Worm (Caenorhabditis elegans) whole organism, early embryonic: ENCODE results near the gene C27D6.11.

Experiments
- B0310.2 ChIP-seq: sonication (generic microtip); optimal IDR thresholded peaks from 2 replicates; lab custom pipeline; 2016; ENCODE audit warnings: mild to moderate bottlenecking, missing genetic modification characterization, missing compliant biosample characterization
- aly-1 ChIP-seq: sonication (generic microtip); optimal IDR thresholded peaks from 2 replicates; lab custom pipeline; 2016; ENCODE audit warnings: missing genetic modification characterization, missing compliant biosample characterization
- ama-1 ChIP-seq: fragments of 150-350 bp; optimal IDR thresholded peaks from 2 replicates; lab custom pipeline; 2014
- ets-7 ChIP-seq: sonication (generic microtip); optimal IDR thresholded peaks from 2 replicates; lab custom pipeline; 2016; ENCODE audit warnings: missing genotype, missing genetic modification characterization, missing compliant biosample characterization
- flt-1 ChIP-seq: fragments of 200-800 bp; sonication (Bioruptor generic); IDR thresholded peaks from 2 replicates; pipeline ENCODE4 v1.3.6; 2022; ENCODE audit warnings: missing genetic modification characterization, missing compliant biosample characterization
- hmbx-1 ChIP-seq: sonication (generic microtip); optimal IDR thresholded peaks from 2 replicates; lab custom pipeline; 2016; ENCODE audit warnings: mild to moderate bottlenecking, missing genetic modification characterization, missing compliant biosample characterization
- hmg-4 ChIP-seq: fragments of 200-800 bp; sonication (Bioruptor generic); optimal IDR thresholded peaks from 2 replicates; lab custom pipeline; 2018; ENCODE audit warnings: mild to moderate bottlenecking, missing genetic modification characterization, missing compliant biosample characterization
- sea-1 ChIP-seq: fragments of 200-800 bp; sonication (Bioruptor generic); conservative IDR thresholded peaks from 2 replicates; pipeline ENCODE4 v1.3.6; 2022; ENCODE audit warnings: missing genetic modification characterization, missing compliant biosample characterization
- tbx-37 ChIP-seq: fragments of 200-800 bp; sonication (Bioruptor generic); conservative IDR thresholded peaks from 2 replicates; pipeline ENCODE4 v1.3.6; 2022; ENCODE audit warnings: missing genetic modification reagents, missing genetic modification characterization, missing compliant biosample characterization
- tra-4 ChIP-seq: sonication (generic microtip); optimal IDR thresholded peaks from 2 replicates; lab custom pipeline; 2017; ENCODE audit warnings: missing genetic modification characterization, missing compliant biosample characterization

DNA sequence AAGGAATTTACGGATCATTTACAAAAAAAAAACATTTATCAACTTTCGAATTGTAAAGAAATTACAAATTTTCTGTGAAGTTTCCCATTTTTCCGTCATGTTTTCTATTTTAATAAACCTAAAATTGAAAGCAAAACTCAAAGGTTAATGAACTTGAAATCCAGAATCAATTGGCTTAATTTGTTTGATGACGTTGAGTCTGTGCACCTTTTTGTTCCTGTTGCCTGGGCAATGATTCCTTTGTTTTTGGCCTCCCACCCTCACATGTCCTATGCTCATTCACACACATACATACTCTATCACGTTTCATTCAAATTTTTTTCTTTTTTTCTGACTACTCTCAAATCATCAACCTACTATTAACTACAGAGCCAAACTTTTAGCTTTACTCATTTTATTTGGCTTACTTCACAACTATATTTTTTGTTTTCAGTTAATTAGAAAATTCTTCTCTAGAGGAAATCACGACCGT lies 24.7 kb downstream of the C27D6.11 start, which contains the start of gene F58A6.2:
- no peak for TF ChIP-seq ets-7 (tag; lab: Kevin White, UChicago)
- TF ChIP-seq hmg-4 (GFP tag; lab: Kevin White, UChicago): no peak
- TF ChIP-seq tbx-37: no peak
- TF ChIP-seq flt-1 (GFP tag; lab: Robert Waterston, UW): no peak
- no peak for TF ChIP-seq hmbx-1 (tag; lab: Kevin White, UChicago)
- TF ChIP-seq aly-1: no peak
- no peak for TF ChIP-seq ama-1 (lab: Kevin White, UChicago)
- no peak for TF ChIP-seq sea-1
- no peak for TF ChIP-seq tra-4 (tag; lab: Kevin White, UChicago)
- TF ChIP-seq B0310.2: no peak
